Fruit fly (Drosophila melanogaster) whole organism, adult: ENCODE measurements around the gene soti.

Experiments
- CG11617 ChIP-seq: fragments of 200-800 bp; sonication (Bioruptor generic); optimal IDR thresholded peaks from 2 replicates; lab custom pipeline; 2017; ENCODE audit warnings: mild to moderate bottlenecking, missing biosample characterization, missing genetic modification reagents, missing genetic modification characterization
- CG12768 ChIP-seq: fragments of 200-800 bp; sonication (Bioruptor generic); optimal IDR thresholded peaks from 2 replicates; lab custom pipeline; 2017; ENCODE audit warnings: missing biosample characterization, missing genetic modification characterization, mild to moderate bottlenecking, moderate library complexity, missing genetic modification reagents
- CG14711 ChIP-seq: fragments of 200-800 bp; sonication (Bioruptor generic); optimal IDR thresholded peaks from 2 replicates; lab custom pipeline; 2018; ENCODE audit warnings: missing biosample characterization, mild to moderate bottlenecking, missing genetic modification characterization, moderate library complexity
- CG1620 ChIP-seq: fragments of 200-800 bp; sonication (Bioruptor generic); optimal IDR thresholded peaks from 2 replicates; lab custom pipeline; 2016; ENCODE audit warnings: missing biosample characterization, missing genetic modification characterization
- CG33017 ChIP-seq: fragments of 200-800 bp; sonication (Bioruptor generic); optimal IDR thresholded peaks from 2 replicates; lab custom pipeline; 2018; ENCODE audit warnings: missing biosample characterization, mild to moderate bottlenecking, missing genetic modification characterization, moderate library complexity
- CG5204 ChIP-seq: fragments of 200-800 bp; sonication (Bioruptor generic); optimal IDR thresholded peaks from 2 replicates; lab custom pipeline; 2016; ENCODE audit warnings: missing biosample characterization, missing genetic modification characterization
- CG7045 ChIP-seq: fragments of 200-800 bp; sonication (Bioruptor generic); optimal IDR thresholded peaks from 2 replicates; lab custom pipeline; 2017; ENCODE audit warnings: missing biosample characterization, mild to moderate bottlenecking, missing genetic modification characterization
- CG7101 ChIP-seq: fragments of 200-800 bp; sonication (Bioruptor generic); optimal IDR thresholded peaks from 2 replicates; lab custom pipeline; 2018; ENCODE audit warnings: missing biosample characterization, mild to moderate bottlenecking, missing genetic modification characterization, moderate library complexity
- Clk ChIP-seq: fragments of 200-800 bp; sonication (Bioruptor generic); optimal IDR thresholded peaks from 2 replicates; lab custom pipeline; 2017; ENCODE audit warnings: missing biosample characterization, missing genetic modification characterization
- Crg-1 ChIP-seq: fragments of 200-800 bp; sonication (Bioruptor generic); optimal IDR thresholded peaks from 2 replicates; lab custom pipeline; 2016; ENCODE audit warnings: missing biosample characterization, missing genetic modification characterization
- Hr96 ChIP-seq: fragments of 200-800 bp; sonication (Bioruptor generic); optimal IDR thresholded peaks from 2 replicates; lab custom pipeline; 2016; ENCODE audit warnings: missing biosample characterization, missing genetic modification characterization
- Mnt ChIP-seq: fragments of 200-800 bp; sonication (Bioruptor generic); optimal IDR thresholded peaks from 2 replicates; lab custom pipeline; 2016; ENCODE audit warnings: missing biosample characterization, mild to moderate bottlenecking, missing genetic modification characterization
- bab1 ChIP-seq: fragments of 200-800 bp; sonication (Bioruptor generic); optimal IDR thresholded peaks from 3 replicates; lab custom pipeline; 2019; ENCODE audit warnings: missing biosample characterization, mild to moderate bottlenecking, missing genetic modification characterization, moderate library complexity
- cic ChIP-seq: fragments of 200-800 bp; sonication (Bioruptor generic); optimal IDR thresholded peaks from 2 replicates; lab custom pipeline; 2017; ENCODE audit warnings: missing biosample characterization, mild to moderate bottlenecking, missing genetic modification characterization, moderate library complexity
- cnc ChIP-seq, 2 experiments: fragments of >200 bp; optimal IDR thresholded peaks; 2 replicates each; lab custom pipeline; 2017
- kay ChIP-seq: fragments of 200-800 bp; sonication (Bioruptor generic); peaks from one replicate; lab custom pipeline; 2016; ENCODE audit warnings: missing biosample characterization, missing genetic modification characterization, borderline replicate concordance
- ovo ChIP-seq: fragments of 200-800 bp; sonication (Bioruptor generic); optimal IDR thresholded peaks from 2 replicates; lab custom pipeline; 2016; ENCODE audit warnings: missing biosample characterization, missing genetic modification characterization
- pad ChIP-seq: fragments of 200-800 bp; sonication (Bioruptor generic); optimal IDR thresholded peaks from 3 replicates; lab custom pipeline; 2017; ENCODE audit warnings: missing biosample characterization, missing genetic modification characterization, mild to moderate bottlenecking, moderate library complexity, missing genetic modification reagents
- tj ChIP-seq: fragments of 200-800 bp; sonication (Bioruptor generic); optimal IDR thresholded peaks from 3 replicates; lab custom pipeline; 2017; ENCODE audit warnings: missing biosample characterization, mild to moderate bottlenecking, missing genetic modification characterization, moderate library complexity
- toe ChIP-seq: fragments of 200-800 bp; sonication (Bioruptor generic); optimal IDR thresholded peaks from 2 replicates; lab custom pipeline; 2016; ENCODE audit warnings: missing biosample characterization, missing genetic modification characterization

Gene soti

DNA sequence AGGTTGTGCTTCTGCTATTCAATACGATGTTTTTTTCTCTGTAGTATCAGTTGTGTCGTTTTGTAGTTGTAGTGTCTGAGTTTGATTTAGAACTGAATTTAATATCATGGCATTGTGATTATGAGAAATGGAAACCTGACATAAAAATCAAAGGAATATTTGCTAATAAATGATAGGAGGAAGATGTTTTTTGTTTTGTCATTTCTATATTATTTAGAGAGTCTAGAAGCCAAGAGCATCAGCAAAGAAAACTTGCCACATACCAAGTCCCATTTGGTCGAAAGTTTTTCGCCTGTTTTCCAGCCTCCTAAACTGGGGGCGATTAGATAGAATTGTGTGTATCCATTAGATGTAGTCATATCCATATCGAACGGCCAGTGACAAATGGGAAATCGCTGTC is at the start of gene soti:
Gene soti (minus strand): TSS at position 101 of the 400 bp plus-strand sequence.
- TF ChIP-seq CG12768, result no peak
- TF ChIP-seq cic, result no peak
- TF ChIP-seq CG7101 (tag; lab: Kevin White, UChicago), result no peak

dm6 chr3R:14430291-14430690 is 48.8 kb upstream of the soti start:
- no peak for TF ChIP-seq pad (GFP tag; lab: Kevin White, UChicago)
- TF ChIP-seq CG7045 (GFP tag; lab: Kevin White, UChicago), result no peak
- TF ChIP-seq tj (GFP tag; lab: Kevin White, UChicago), result no peak
- no peak for TF ChIP-seq CG14711 (tag; lab: Kevin White, UChicago)
- TF ChIP-seq CG5204 (GFP tag; lab: Kevin White, UChicago), result no peak
- TF ChIP-seq Crg-1 (GFP tag; lab: Kevin White, UChicago), result no peak
- no peak for TF ChIP-seq ovo (GFP tag; lab: Kevin White, UChicago)
- no peak for TF ChIP-seq CG1620 (GFP tag; lab: Kevin White, UChicago)
- TF ChIP-seq Clk (GFP tag; lab: Kevin White, UChicago), result no peak
- TF ChIP-seq Mnt (GFP tag; lab: Kevin White, UChicago), result no peak
- TF ChIP-seq toe (GFP tag; lab: Kevin White, UChicago), result no peak
- TF ChIP-seq bab1, result no peak
- TF ChIP-seq CG33017 (tag; lab: Kevin White, UChicago), result no peak
- TF ChIP-seq cnc (optimal IDR thresholded peaks at IDR 0.05; lab: Kevin White, UChicago), result no peak
- no peak for TF ChIP-seq CG7101 (tag; lab: Kevin White, UChicago)
- no peak for TF ChIP-seq Hr96 (GFP tag; lab: Kevin White, UChicago)
- no peak for TF ChIP-seq cic

dm6 chr3R:14426524-14426923 is 45.0 kb upstream of the soti start:
- TF ChIP-seq Hr96 (GFP tag; lab: Kevin White, UChicago), result no peak
- no peak for TF ChIP-seq kay (GFP tag; lab: Kevin White, UChicago)
- no peak for TF ChIP-seq cic
- TF ChIP-seq tj (GFP tag; lab: Kevin White, UChicago), result no peak
- TF ChIP-seq CG11617, result no peak
- TF ChIP-seq CG14711 (tag; lab: Kevin White, UChicago), result no peak
- no peak for TF ChIP-seq CG33017 (tag; lab: Kevin White, UChicago)
- TF ChIP-seq CG1620 (GFP tag; lab: Kevin White, UChicago), result no peak
- no peak for TF ChIP-seq cnc (optimal IDR thresholded peaks at IDR 0.05; lab: Kevin White, UChicago)
- TF ChIP-seq ovo (GFP tag; lab: Kevin White, UChicago), result no peak
- TF ChIP-seq CG5204 (GFP tag; lab: Kevin White, UChicago), result no peak
- TF ChIP-seq Clk (GFP tag; lab: Kevin White, UChicago), result no peak
- TF ChIP-seq bab1, result no peak
- TF ChIP-seq CG7101 (tag; lab: Kevin White, UChicago), result no peak
- no peak for TF ChIP-seq CG7045 (GFP tag; lab: Kevin White, UChicago)

DNA sequence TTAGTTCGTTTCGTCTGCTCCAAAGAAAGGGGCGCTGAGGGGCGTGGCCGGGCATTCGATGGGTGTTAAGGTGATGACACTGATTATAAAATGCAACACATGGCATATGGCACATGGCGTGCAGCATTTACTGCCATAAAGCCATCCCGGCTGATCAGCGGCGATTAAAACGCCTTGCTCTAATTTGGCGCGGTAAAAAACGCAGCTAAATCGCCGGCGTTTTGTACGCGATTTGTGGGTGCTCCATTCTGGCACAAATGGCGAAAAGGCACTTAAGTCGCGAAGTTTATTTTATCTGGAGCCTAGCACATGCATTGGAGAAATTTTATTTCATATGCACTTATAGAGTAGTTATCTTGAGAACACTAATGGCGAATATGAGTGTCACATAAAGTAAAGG is 44.0 kb upstream of the soti start:
- TF ChIP-seq CG7045 (GFP tag; lab: Kevin White, UChicago) (no peak), CG5204 (GFP tag; lab: Kevin White, UChicago) (no peak), kay (GFP tag; lab: Kevin White, UChicago) (no peak), CG7101 (tag; lab: Kevin White, UChicago) (no peak), CG12768 (no peak), Hr96 (GFP tag; lab: Kevin White, UChicago) (no peak), Mnt (GFP tag; lab: Kevin White, UChicago) (no peak), cic (no peak), CG11617 (no peak), CG33017 (tag; lab: Kevin White, UChicago) (no peak)

DNA sequence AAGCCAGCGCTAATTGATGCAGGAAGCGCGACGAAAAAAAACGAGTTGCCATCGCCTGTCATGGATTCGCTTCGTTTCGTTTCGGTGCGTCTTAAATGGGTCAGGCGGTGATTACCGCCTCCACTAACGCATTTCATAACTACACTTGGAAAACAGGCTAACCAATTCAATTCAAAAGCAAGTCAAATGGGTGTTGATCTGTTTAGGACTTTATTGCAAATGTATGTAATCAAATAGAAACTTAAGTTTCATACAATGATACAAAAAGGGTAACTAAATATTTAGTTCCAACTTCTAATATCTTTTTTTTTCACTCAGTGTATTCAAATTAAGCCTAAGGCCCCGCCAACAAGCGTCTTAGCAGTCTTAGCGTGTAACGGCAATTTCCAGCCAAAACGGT is 43.3 kb upstream of the soti start:
- no peak for TF ChIP-seq kay (GFP tag; lab: Kevin White, UChicago)
- no peak for TF ChIP-seq CG14711 (tag; lab: Kevin White, UChicago)
- TF ChIP-seq cnc (optimal IDR thresholded peaks at IDR 0.05; lab: Kevin White, UChicago), result no peak
- no peak for TF ChIP-seq CG1620 (GFP tag; lab: Kevin White, UChicago)
- no peak for TF ChIP-seq CG7101 (tag; lab: Kevin White, UChicago)
- TF ChIP-seq CG11617, result no peak
- no peak for TF ChIP-seq Clk (GFP tag; lab: Kevin White, UChicago)
- TF ChIP-seq pad (GFP tag; lab: Kevin White, UChicago), result no peak
- TF ChIP-seq cic, result no peak

DNA sequence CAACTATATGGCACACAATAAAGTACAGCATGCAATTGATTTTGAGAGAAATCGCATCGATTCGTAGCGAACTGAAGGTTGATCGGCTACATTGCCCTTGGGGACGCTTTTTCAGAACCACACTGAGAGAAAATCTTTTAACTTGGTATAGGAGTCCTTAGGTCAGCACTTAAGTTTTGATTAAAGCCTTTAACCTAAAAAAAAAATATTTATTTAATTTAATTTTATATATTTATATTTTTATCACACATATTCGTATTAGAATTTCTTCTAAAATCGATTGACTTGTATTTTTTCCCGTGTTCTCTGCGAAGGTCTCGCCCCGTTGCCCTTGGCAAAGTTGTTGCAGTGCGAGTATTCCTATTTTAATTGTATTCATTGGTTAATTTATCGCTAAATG is 40.3 kb upstream of the soti start:
- TF ChIP-seq CG7101 (tag; lab: Kevin White, UChicago) (no peak), Mnt (GFP tag; lab: Kevin White, UChicago) (no peak), CG33017 (tag; lab: Kevin White, UChicago) (no peak), CG12768 (no peak), CG11617 (no peak), Hr96 (GFP tag; lab: Kevin White, UChicago) (no peak), Crg-1 (GFP tag; lab: Kevin White, UChicago) (no peak), kay (GFP tag; lab: Kevin White, UChicago) (no peak), bab1 (no peak), cnc (optimal IDR thresholded peaks at IDR 0.05; lab: Kevin White, UChicago) (no peak), cic (no peak), CG14711 (tag; lab: Kevin White, UChicago) (no peak), toe (GFP tag; lab: Kevin White, UChicago) (no peak), Clk (GFP tag; lab: Kevin White, UChicago) (no peak), tj (GFP tag; lab: Kevin White, UChicago) (no peak), CG7045 (GFP tag; lab: Kevin White, UChicago) (no peak)
